Fruit fly (Drosophila melanogaster): ENCODE data around the gene N.

Gene N

dm6 chrX:3135620-3136019 is 950 bp downstream of the N start:
- TF ChIP-seq CG12768 (GFP tag; optimal IDR thresholded peaks at IDR 0.05) = no peak
- no peak for TF ChIP-seq tj (GFP tag; optimal IDR thresholded peaks at IDR 0.05)
- no peak for TF ChIP-seq Crg-1 (GFP tag; optimal IDR thresholded peaks at IDR 0.05)
- TF ChIP-seq CG33017 (tag; optimal IDR thresholded peaks at IDR 0.05) = no peak
- TF ChIP-seq toe (GFP tag; optimal IDR thresholded peaks at IDR 0.05) = no peak
- TF ChIP-seq CG5204 (GFP tag; optimal IDR thresholded peaks at IDR 0.05) = no peak
- TF ChIP-seq cnc (optimal IDR thresholded peaks at IDR 0.05) = no peak
- TF ChIP-seq cic (GFP tag; optimal IDR thresholded peaks at IDR 0.05) = no peak
- TF ChIP-seq CG7101 (tag; optimal IDR thresholded peaks at IDR 0.05) = no peak
- no peak for TF ChIP-seq ovo (GFP tag; optimal IDR thresholded peaks at IDR 0.05)
- no peak for TF ChIP-seq CG1620 (GFP tag; optimal IDR thresholded peaks at IDR 0.05)
- TF ChIP-seq pad (GFP tag; optimal IDR thresholded peaks at IDR 0.05) = no peak
- TF ChIP-seq CG7045 (GFP tag; optimal IDR thresholded peaks at IDR 0.05) = no peak
- TF ChIP-seq CG14711 (tag; optimal IDR thresholded peaks at IDR 0.05) = no peak
- TF ChIP-seq Clk (GFP tag; optimal IDR thresholded peaks at IDR 0.05) = no peak
- TF ChIP-seq kay (GFP tag; ENCODE audit: borderline replicate concordance) = no peak
- no peak for TF ChIP-seq CG11617 (GFP tag; optimal IDR thresholded peaks at IDR 0.05)
- no peak for TF ChIP-seq Hr96 (GFP tag; optimal IDR thresholded peaks at IDR 0.05)

dm6 chrX:3136338-3137086 is 1.8 kb downstream of the N start:
- TF ChIP-seq CG1620 (GFP tag; optimal IDR thresholded peaks at IDR 0.05) (no peak), CG14711 (tag; optimal IDR thresholded peaks at IDR 0.05) (no peak), pad (GFP tag; optimal IDR thresholded peaks at IDR 0.05) (no peak), bab1 (GFP tag; optimal IDR thresholded peaks at IDR 0.05) (no peak), ovo (GFP tag; optimal IDR thresholded peaks at IDR 0.05) (no peak), CG7101 (tag; optimal IDR thresholded peaks at IDR 0.05) (no peak)

dm6 chrX:3137853-3138418 is 3.3 kb downstream of the N start:
- no peak for TF ChIP-seq Hr96 (GFP tag; optimal IDR thresholded peaks at IDR 0.05)
- TF ChIP-seq cic (GFP tag; optimal IDR thresholded peaks at IDR 0.05) = no peak
- TF ChIP-seq pad (GFP tag; optimal IDR thresholded peaks at IDR 0.05) = no peak
- TF ChIP-seq cnc (optimal IDR thresholded peaks at IDR 0.05) = no peak
- TF ChIP-seq CG7101 (tag; optimal IDR thresholded peaks at IDR 0.05) = no peak
- no peak for TF ChIP-seq ovo (GFP tag; optimal IDR thresholded peaks at IDR 0.05)
- TF ChIP-seq CG7045 (GFP tag; optimal IDR thresholded peaks at IDR 0.05) = no peak
- TF ChIP-seq CG5204 (GFP tag; optimal IDR thresholded peaks at IDR 0.05) = no peak
- no peak for TF ChIP-seq CG14711 (tag; optimal IDR thresholded peaks at IDR 0.05)
- no peak for TF ChIP-seq CG1620 (GFP tag; optimal IDR thresholded peaks at IDR 0.05)

- TF ChIP-seq Hr96 (GFP tag; optimal IDR thresholded peaks at IDR 0.05) (no peak), pad (GFP tag; optimal IDR thresholded peaks at IDR 0.05) (no peak), cnc (optimal IDR thresholded peaks at IDR 0.05) (no peak)
Measured at dm6 chrX:3139961-3140360, 5.3 kb downstream of the N start.

DNA sequence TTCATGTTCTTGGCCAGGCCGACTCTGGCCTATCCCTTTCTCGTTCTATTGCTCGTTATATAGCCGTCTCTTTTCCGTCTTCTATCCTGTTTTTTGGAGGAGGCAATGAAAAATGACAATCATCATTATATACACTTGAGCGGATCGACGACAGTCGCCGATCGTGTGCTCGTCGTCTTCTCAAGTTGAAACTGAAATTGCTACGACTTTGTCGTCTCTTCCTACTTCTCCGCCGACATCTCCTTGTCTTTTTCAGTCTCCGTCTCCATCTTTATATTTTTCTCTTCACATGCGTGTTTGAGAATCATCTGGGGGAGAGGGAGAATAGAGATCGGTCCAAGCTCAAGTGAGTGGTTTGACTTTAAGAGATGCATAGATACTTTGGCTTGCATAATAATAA is 6.1 kb downstream of the N start:
- TF ChIP-seq Clk (GFP tag; optimal IDR thresholded peaks at IDR 0.05) (no peak), cic (GFP tag; optimal IDR thresholded peaks at IDR 0.05) (no peak), CG11617 (GFP tag; optimal IDR thresholded peaks at IDR 0.05) (no peak), CG1620 (GFP tag; optimal IDR thresholded peaks at IDR 0.05) (no peak), bab1 (GFP tag; optimal IDR thresholded peaks at IDR 0.05) (no peak), kay (GFP tag; ENCODE audit: borderline replicate concordance) (no peak), pad (GFP tag; optimal IDR thresholded peaks at IDR 0.05) (no peak), toe (GFP tag; optimal IDR thresholded peaks at IDR 0.05) (no peak), cnc (optimal IDR thresholded peaks at IDR 0.05) (no peak)

DNA sequence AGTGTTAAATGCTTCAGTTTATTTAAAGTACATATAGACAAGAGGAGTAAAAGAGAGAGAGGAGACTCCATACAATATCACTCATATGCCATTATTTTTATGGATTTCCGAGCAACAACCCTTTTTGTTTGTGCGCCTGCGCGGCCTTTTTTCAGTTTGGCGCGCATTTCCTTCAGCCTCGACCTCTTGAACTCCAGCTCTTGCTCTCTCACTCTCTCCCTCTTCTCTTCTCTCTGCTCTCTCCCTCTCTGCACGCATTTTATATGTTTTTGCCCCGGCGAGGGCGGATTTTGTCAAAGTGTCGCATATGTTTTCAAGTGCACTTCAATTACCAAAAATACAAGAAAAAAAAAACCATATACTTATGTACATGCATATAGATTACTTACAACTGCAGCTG is 7.4 kb downstream of the N start:
- no peak for TF ChIP-seq CG7045 (GFP tag; optimal IDR thresholded peaks at IDR 0.05)
- no peak for TF ChIP-seq Clk (GFP tag; optimal IDR thresholded peaks at IDR 0.05)
- no peak for TF ChIP-seq Mnt (GFP tag; optimal IDR thresholded peaks at IDR 0.05)
- TF ChIP-seq cic (GFP tag; optimal IDR thresholded peaks at IDR 0.05) = no peak
- TF ChIP-seq toe (GFP tag; optimal IDR thresholded peaks at IDR 0.05) = no peak
- TF ChIP-seq kay (GFP tag; ENCODE audit: borderline replicate concordance) = no peak
- TF ChIP-seq Crg-1 (GFP tag; optimal IDR thresholded peaks at IDR 0.05) = no peak
- no peak for TF ChIP-seq cnc (optimal IDR thresholded peaks at IDR 0.05)
- TF ChIP-seq bab1 (GFP tag; optimal IDR thresholded peaks at IDR 0.05) = no peak
- TF ChIP-seq CG14711 (tag; optimal IDR thresholded peaks at IDR 0.05) = no peak
- no peak for TF ChIP-seq pad (GFP tag; optimal IDR thresholded peaks at IDR 0.05)
- no peak for TF ChIP-seq CG33017 (tag; optimal IDR thresholded peaks at IDR 0.05)
- no peak for TF ChIP-seq CG1620 (GFP tag; optimal IDR thresholded peaks at IDR 0.05)
- no peak for TF ChIP-seq CG12768 (GFP tag; optimal IDR thresholded peaks at IDR 0.05)
- no peak for TF ChIP-seq CG11617 (GFP tag; optimal IDR thresholded peaks at IDR 0.05)
- no peak for TF ChIP-seq ovo (GFP tag; optimal IDR thresholded peaks at IDR 0.05)
- TF ChIP-seq CG5204 (GFP tag; optimal IDR thresholded peaks at IDR 0.05) = no peak
